Fruit fly (Drosophila melanogaster) whole organism, embryonic: ENCODE results near the gene EloB.
A peak's percentile ranks its signal among the peaks of the same experiment; 100 is the strongest.

ENCODE experiments used
- Aef1 ChIP-seq: fragments of 200-800 bp; sonication (Bioruptor generic); IDR thresholded peaks from 3 replicates; pipeline ENCODE4 v1.3.6; 2022; ENCODE audit warnings: missing biosample characterization, missing genetic modification characterization
- B-H1 ChIP-seq: fragments of 200-800 bp; sonication (Bioruptor generic); IDR thresholded peaks from 3 replicates; pipeline ENCODE4 v1.3.6; 2022; ENCODE audit warnings: missing biosample characterization, missing genetic modification characterization
- CG10267 ChIP-seq: fragments of 200-800 bp; sonication (Bioruptor generic); optimal IDR thresholded peaks from 2 replicates; lab custom pipeline; 2018; ENCODE audit warnings: missing biosample characterization, mild to moderate bottlenecking, missing genetic modification characterization, moderate library complexity
- CG12299 ChIP-seq: fragments of 200-800 bp; sonication (Bioruptor generic); optimal IDR thresholded peaks from 2 replicates; lab custom pipeline; 2018; ENCODE audit warnings: missing biosample characterization, mild to moderate bottlenecking, missing genetic modification characterization
- CG12942 ChIP-seq: fragments of 200-800 bp; sonication (Bioruptor generic); optimal IDR thresholded peaks from 3 replicates; lab custom pipeline; 2016; ENCODE audit warnings: missing biosample characterization, missing genetic modification characterization
- CG16863 ChIP-seq: fragments of 200-800 bp; sonication (Bioruptor generic); optimal IDR thresholded peaks from 3 replicates; lab custom pipeline; 2016; ENCODE audit warnings: missing biosample characterization, missing genetic modification characterization
- CG17802 ChIP-seq: fragments of 200-800 bp; sonication (Bioruptor generic); optimal IDR thresholded peaks from 2 replicates; lab custom pipeline; 2018; ENCODE audit warnings: missing biosample characterization, mild to moderate bottlenecking, missing genetic modification characterization, moderate library complexity
- CG32772 ChIP-seq: fragments of 200-800 bp; sonication (Bioruptor generic); IDR thresholded peaks from 2 replicates; pipeline ENCODE4 v1.3.6; 2022; ENCODE audit warnings: missing biosample characterization, missing genetic modification characterization
- CG3281 ChIP-seq: fragments of 200-800 bp; sonication (Bioruptor generic); optimal IDR thresholded peaks from 3 replicates; lab custom pipeline; 2017; ENCODE audit warnings: missing biosample characterization, mild to moderate bottlenecking, missing genetic modification characterization
- CG42726 ChIP-seq: fragments of 200-800 bp; sonication (Bioruptor generic); IDR thresholded peaks from 2 replicates; pipeline ENCODE4 v1.3.6; 2022; ENCODE audit warnings: missing biosample characterization, missing genetic modification characterization; ENCODE audit not compliant: partially characterized antibody
- CG43689 ChIP-seq: fragments of 200-800 bp; sonication (Bioruptor generic); IDR thresholded peaks from 2 replicates; pipeline ENCODE4 v1.3.6; 2022; ENCODE audit warnings: missing biosample characterization, missing genetic modification characterization
- CG6175 ChIP-seq: fragments of 200-800 bp; sonication (Bioruptor generic); IDR thresholded peaks from 3 replicates; pipeline ENCODE4 v1.3.6; 2022; ENCODE audit warnings: missing biosample characterization, missing genetic modification characterization
- CG6791 ChIP-seq: fragments of 200-800 bp; sonication (Bioruptor generic); IDR thresholded peaks from 3 replicates; pipeline ENCODE4 v1.3.6; 2022; ENCODE audit warnings: missing biosample characterization, missing genetic modification characterization; ENCODE audit not compliant: partially characterized antibody
- CG7357 ChIP-seq: fragments of 200-800 bp; sonication (Bioruptor generic); IDR thresholded peaks from 3 replicates; pipeline ENCODE4 v1.3.6; 2022; ENCODE audit warnings: missing biosample characterization, missing genetic modification characterization
- CG7987 ChIP-seq: fragments of 200-800 bp; sonication (Bioruptor generic); optimal IDR thresholded peaks from 2 replicates; lab custom pipeline; 2018; ENCODE audit warnings: missing biosample characterization, mild to moderate bottlenecking, missing genetic modification characterization, moderate library complexity
- Dll ChIP-seq: fragments of 200-800 bp; sonication (Bioruptor generic); IDR thresholded peaks from 4 replicates; pipeline ENCODE4 v1.3.6; 2022; ENCODE audit warnings: missing biosample characterization, missing genetic modification characterization; ENCODE audit not compliant: partially characterized antibody
- Eip74EF ChIP-seq, 2 experiments: fragments of 200-800 bp in 1 of 2; fragments of >200 bp in 1 of 2; sonication (Bioruptor generic) in 1 of 2; optimal IDR thresholded peaks; 2 replicates each; lab custom pipeline; 2017 to 2019; ENCODE audit warnings: missing biosample characterization in 2 of 2, missing genetic modification characterization in 2 of 2, mild to moderate bottlenecking in 1 of 2, moderate library complexity in 1 of 2
- Ets97D ChIP-seq: fragments of 200-800 bp; sonication (Bioruptor generic); optimal IDR thresholded peaks from 3 replicates; lab custom pipeline; 2016; ENCODE audit warnings: missing biosample characterization, missing genetic modification characterization
- Fer1 ChIP-seq: fragments of 200-800 bp; sonication (Bioruptor generic); optimal IDR thresholded peaks from 2 replicates; lab custom pipeline; 2017; ENCODE audit warnings: missing biosample characterization, mild to moderate bottlenecking, missing genetic modification characterization
- GATAe ChIP-seq: fragments of 200-800 bp; sonication (Bioruptor generic); conservative IDR thresholded peaks from 2 replicates; pipeline ENCODE4 v1.3.6; 2022; ENCODE audit warnings: missing biosample characterization, missing genetic modification characterization
- HLH4C ChIP-seq: fragments of 200-800 bp; sonication (Bioruptor generic); IDR thresholded peaks from 3 replicates; pipeline ENCODE4 v1.3.6; 2022; ENCODE audit warnings: missing biosample characterization, missing genetic modification characterization; ENCODE audit not compliant: partially characterized antibody
- HLH54F ChIP-seq: fragments of 200-800 bp; sonication (Bioruptor generic); optimal IDR thresholded peaks from 3 replicates; lab custom pipeline; 2016; ENCODE audit warnings: missing biosample characterization, missing genetic modification characterization
- HmgD ChIP-seq: fragments of 200-800 bp; sonication (Bioruptor generic); optimal IDR thresholded peaks from 3 replicates; lab custom pipeline; 2016; ENCODE audit warnings: missing biosample characterization, missing genetic modification characterization
- Hmx ChIP-seq: fragments of 200-800 bp; sonication (Bioruptor generic); optimal IDR thresholded peaks from 2 replicates; lab custom pipeline; 2016; ENCODE audit warnings: missing biosample characterization, missing genetic modification characterization
- Lim3 ChIP-seq: fragments of 200-800 bp; sonication (Bioruptor generic); IDR thresholded peaks from 2 replicates; pipeline ENCODE4 v1.3.6; 2022; ENCODE audit warnings: missing biosample characterization, missing genetic modification characterization
- Med ChIP-seq: fragments of 200-800 bp; sonication (Bioruptor generic); peaks from one replicate; lab custom pipeline; 2016; ENCODE audit warnings: missing biosample characterization, missing genetic modification characterization, mild to moderate bottlenecking, inconsistent platforms, moderate library complexity
- Opbp ChIP-seq: fragments of 200-800 bp; sonication (Bioruptor generic); IDR thresholded peaks from 3 replicates; pipeline ENCODE4 v1.3.6; 2022; ENCODE audit warnings: missing biosample characterization, missing genetic modification characterization; ENCODE audit not compliant: partially characterized antibody
- Scr ChIP-seq: fragments of 200-800 bp; sonication (Bioruptor generic); IDR thresholded peaks from 2 replicates; pipeline ENCODE4 v1.3.6; 2022; ENCODE audit warnings: missing biosample characterization, missing genetic modification characterization; ENCODE audit not compliant: partially characterized antibody
- Trl ChIP-seq, 3 experiments: fragments of >200 bp in 2 of 3; fragments of 200-800 bp in 1 of 3; sonication (Bioruptor generic) in 1 of 3; optimal IDR thresholded peaks; 2 replicates in 1 of 3; 3 replicates in 2 of 3; lab custom pipeline; 2016 to 2017; ENCODE audit warnings: missing biosample characterization in 1 of 3, missing genetic modification characterization in 1 of 3
- Vsx1 ChIP-seq: fragments of 200-800 bp; sonication (Bioruptor generic); optimal IDR thresholded peaks from 2 replicates; lab custom pipeline; 2017; ENCODE audit warnings: missing biosample characterization, mild to moderate bottlenecking, missing genetic modification characterization, missing genetic modification reagents
- bab2 ChIP-seq: fragments of 200-800 bp; sonication (Bioruptor generic); optimal IDR thresholded peaks from 2 replicates; lab custom pipeline; 2016; ENCODE audit warnings: missing biosample characterization, missing genetic modification characterization
- cas ChIP-seq: fragments of 200-800 bp; sonication (Bioruptor generic); IDR thresholded peaks from 2 replicates; pipeline ENCODE4 v1.3.6; 2022; ENCODE audit warnings: missing biosample characterization, missing genetic modification characterization
- fd96Cb ChIP-seq: fragments of 200-800 bp; sonication (Bioruptor generic); optimal IDR thresholded peaks from 2 replicates; lab custom pipeline; 2018; ENCODE audit warnings: missing biosample characterization, mild to moderate bottlenecking, missing genetic modification characterization, moderate library complexity
- gro ChIP-seq: fragments of 200-800 bp; sonication (Bioruptor generic); optimal IDR thresholded peaks from 2 replicates; lab custom pipeline; 2016; ENCODE audit warnings: missing biosample characterization, missing genetic modification characterization
- inv ChIP-seq: fragments of 200-800 bp; sonication (Bioruptor generic); IDR thresholded peaks from 2 replicates; pipeline ENCODE4 v1.3.6; 2022; ENCODE audit warnings: missing biosample characterization, missing genetic modification characterization; ENCODE audit not compliant: partially characterized antibody
- kni ChIP-seq: fragments of 200-800 bp; sonication (Bioruptor generic); optimal IDR thresholded peaks from 3 replicates; lab custom pipeline; 2017; ENCODE audit warnings: mild to moderate bottlenecking, missing biosample characterization, missing genetic modification reagents, missing genetic modification characterization
- lbe ChIP-seq: fragments of 200-800 bp; sonication (Bioruptor generic); optimal IDR thresholded peaks from 2 replicates; lab custom pipeline; 2016; ENCODE audit warnings: missing biosample characterization, mild to moderate bottlenecking, missing genetic modification characterization
- lmd ChIP-seq: fragments of 200-800 bp; sonication (Bioruptor generic); IDR thresholded peaks from 2 replicates; pipeline ENCODE4 v1.3.6; 2022; ENCODE audit warnings: missing biosample characterization, missing genetic modification characterization
- pfk ChIP-seq: fragments of 200-800 bp; sonication (Bioruptor generic); optimal IDR thresholded peaks from 2 replicates; lab custom pipeline; 2018; ENCODE audit warnings: missing biosample characterization, mild to moderate bottlenecking, missing genetic modification characterization, moderate library complexity
- pzg ChIP-seq: fragments of 200-800 bp; sonication (Bioruptor generic); optimal IDR thresholded peaks from 3 replicates; lab custom pipeline; 2018; ENCODE audit warnings: missing biosample characterization, mild to moderate bottlenecking, missing genetic modification characterization, moderate library complexity
- repo ChIP-seq: fragments of 200-800 bp; sonication (Bioruptor generic); optimal IDR thresholded peaks from 2 replicates; lab custom pipeline; 2016; ENCODE audit warnings: missing biosample characterization, missing genetic modification characterization
- sens ChIP-seq: fragments of 200-800 bp; sonication (Bioruptor generic); peaks from one replicate; lab custom pipeline; 2016; ENCODE audit warnings: missing biosample characterization, missing genetic modification characterization
- sim ChIP-seq: fragments of 200-800 bp; sonication (Bioruptor generic); IDR thresholded peaks from 2 replicates; pipeline ENCODE4 v1.3.6; 2022; ENCODE audit warnings: missing biosample characterization, missing genetic modification characterization
- sug ChIP-seq: fragments of 200-800 bp; optimal IDR thresholded peaks from 2 replicates; lab custom pipeline; 2019; ENCODE audit warnings: missing biosample characterization, mild to moderate bottlenecking, missing genetic modification characterization, moderate library complexity
- ttk ChIP-seq: fragments of 200-800 bp; sonication (Bioruptor generic); IDR thresholded peaks from 2 replicates; pipeline ENCODE4 v2.1.2; 2022; ENCODE audit warnings: missing biosample characterization, missing genetic modification characterization
- yki ChIP-seq: fragments of >200 bp; optimal IDR thresholded peaks from 3 replicates; lab custom pipeline; 2018
- zen ChIP-seq: fragments of 200-800 bp; sonication (Bioruptor generic); optimal IDR thresholded peaks from 3 replicates; lab custom pipeline; 2018; ENCODE audit warnings: missing biosample characterization, mild to moderate bottlenecking, missing genetic modification characterization, moderate library complexity

The EloB gene

dm6 chr3R:20622297-20623168, 42.9 kb upstream of the EloB start (continued):
- TF ChIP-seq Lim3 (no peak), kni (GFP tag; lab: Kevin White, UChicago) (no peak), CG7987 (GFP tag; lab: Kevin White, UChicago) (no peak)

- TF ChIP-seq HLH4C (GFP tag; lab: Robert Waterston, UW) = no peak
- TF ChIP-seq sim (GFP tag; lab: Robert Waterston, UW) = no peak
- TF ChIP-seq CG16863 = no peak
- no peak for TF ChIP-seq B-H1 (GFP tag; lab: Robert Waterston, UW)
- no peak for TF ChIP-seq HLH54F (GFP tag; lab: Kevin White, UChicago)
- TF ChIP-seq ttk = no peak
- no peak for TF ChIP-seq Trl (optimal IDR thresholded peaks at IDR 0.05; lab: Kevin White, UChicago)
- TF ChIP-seq Trl (GFP tag; optimal IDR thresholded peaks at IDR 0.05; lab: Kevin White, UChicago) = no peak
- no peak for TF ChIP-seq pfk (GFP tag; lab: Kevin White, UChicago)
- TF ChIP-seq cas = no peak
- no peak for TF ChIP-seq CG12942 (GFP tag; lab: Kevin White, UChicago)
- TF ChIP-seq CG6175 (GFP tag; lab: Robert Waterston, UW) = no peak
- TF ChIP-seq Fer1 (GFP tag; lab: Kevin White, UChicago) = no peak
- no peak for TF ChIP-seq bab2
- no peak for TF ChIP-seq Hmx (GFP tag; lab: Kevin White, UChicago)
- TF ChIP-seq yki (lab: Kevin White, UChicago) = no peak
- no peak for TF ChIP-seq Eip74EF (GFP tag; optimal IDR thresholded peaks at IDR 0.05; lab: Kevin White, UChicago)
- TF ChIP-seq gro (GFP tag; lab: Kevin White, UChicago) = no peak
- no peak for TF ChIP-seq HmgD (GFP tag; lab: Kevin White, UChicago)
- TF ChIP-seq Vsx1 = no peak
- no peak for TF ChIP-seq sug (tag; lab: Kevin White, UChicago)
- peak; percentile 65 for TF ChIP-seq Ets97D (GFP tag; lab: Kevin White, UChicago)
- no peak for TF ChIP-seq lmd (GFP tag; lab: Robert Waterston, UW)
- no peak for TF ChIP-seq fd96Cb (tag; lab: Kevin White, UChicago)
- TF ChIP-seq CG7357 (GFP tag; lab: Robert Waterston, UW) = peak; percentile 95
- TF ChIP-seq CG32772 = no peak
- TF ChIP-seq CG43689 (GFP tag; lab: Robert Waterston, UW) = no peak
- TF ChIP-seq pzg (GFP tag; lab: Kevin White, UChicago) = peak; percentile 87
- no peak for TF ChIP-seq inv (GFP tag; lab: Robert Waterston, UW)
- no peak for TF ChIP-seq CG42726 (GFP tag; lab: Robert Waterston, UW)
- no peak for TF ChIP-seq CG3281
- TF ChIP-seq Dll = no peak
- TF ChIP-seq Scr = no peak
- no peak for TF ChIP-seq repo (GFP tag; lab: Kevin White, UChicago)
- peak; percentile 90 for TF ChIP-seq CG17802
- no peak for TF ChIP-seq lbe (GFP tag; lab: Kevin White, UChicago)
- no peak for TF ChIP-seq Opbp (GFP tag; lab: Robert Waterston, UW)
- TF ChIP-seq CG10267 (tag; lab: Kevin White, UChicago) = peak; percentile 1
- TF ChIP-seq Aef1 (GFP tag; lab: Robert Waterston, UW) = no peak
- no peak for TF ChIP-seq GATAe (GFP tag; lab: Robert Waterston, UW)
- TF ChIP-seq CG12299 (tag; lab: Kevin White, UChicago) = peak; percentile 11
- TF ChIP-seq Med (GFP tag; lab: Kevin White, UChicago) = peak; percentile 83
- no peak for TF ChIP-seq zen (tag; lab: Kevin White, UChicago)
- TF ChIP-seq sens (GFP tag; lab: Kevin White, UChicago) = peak; percentile 52
- no peak for TF ChIP-seq CG6791
Observed at dm6 chr3R:20621805-20622286, 42.2 kb upstream of the EloB start, which contains the start of gene H. H (plus strand) TSS chr3R:20621938.
